Worm (Caenorhabditis elegans): Measurements from ENCODE around the gene hum-6.

DNA sequence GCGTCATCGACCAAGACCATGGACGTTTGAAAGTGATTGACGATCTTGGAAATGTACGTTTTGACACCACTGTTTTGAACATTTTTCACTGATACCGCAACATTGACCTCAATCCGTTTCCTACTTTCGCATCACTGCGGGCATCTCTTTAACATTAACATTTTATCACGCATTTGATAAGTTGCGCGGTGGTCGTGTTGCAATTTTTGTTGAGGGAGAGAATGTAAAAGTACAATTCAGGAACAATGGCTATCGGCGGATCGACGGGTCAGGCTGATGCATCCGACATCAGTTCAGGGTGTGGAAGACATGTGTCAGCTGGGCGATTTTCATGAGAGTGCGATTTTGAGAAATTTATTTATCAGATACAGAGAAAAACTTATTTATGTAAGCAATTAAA, 371 bp downstream of the hum-6 start:
- TF ChIP-seq Y67H2A.10 (GFP tag; conservative IDR thresholded peaks at IDR 0.05) (no peak), hrde-1 (tag; optimal IDR thresholded peaks at IDR 0.05; ENCODE audit: borderline replicate concordance) (no peak), repo-1 (tag; optimal IDR thresholded peaks at IDR 0.05) (no peak), T26A5.8 (tag; optimal IDR thresholded peaks at IDR 0.05) (no peak), aptf-2 (GFP tag; conservative IDR thresholded peaks at IDR 0.05) (no peak), lsl-1 (GFP tag; optimal IDR thresholded peaks at IDR 0.05) (no peak), gei-17 (GFP tag; optimal IDR thresholded peaks at IDR 0.05) (no peak), rpc-1 (optimal IDR thresholded peaks at IDR 0.05) (no peak), rpc-1 (tag; optimal IDR thresholded peaks at IDR 0.05) (no peak), F57C9.4 (tag; optimal IDR thresholded peaks at IDR 0.05) (no peak), ztf-28 (GFP tag; IDR thresholded peaks at IDR 0.05) (no peak), sptf-2 (GFP tag; optimal IDR thresholded peaks at IDR 0.05) (no peak)
